Worm (Caenorhabditis elegans) whole organism, L2 larva: Measurements from ENCODE around the gene T05H10.4.
A peak's percentile ranks its signal among the peaks of the same experiment; 100 is the strongest.

Experiments
- ZK546.5 ChIP-seq: sonication (generic microtip); optimal IDR thresholded peaks from 2 replicates; lab custom pipeline; 2017; ENCODE audit warnings: missing biosample characterization, missing genetic modification characterization
- ama-1 ChIP-seq: fragments of 150-350 bp; optimal IDR thresholded peaks from 2 replicates; lab custom pipeline; 2018; ENCODE audit warnings: inconsistent platforms
- dmd-4 ChIP-seq: sonication (generic microtip); optimal IDR thresholded peaks from 2 replicates; lab custom pipeline; 2017; ENCODE audit warnings: missing biosample characterization, missing genetic modification characterization
- elt-3 ChIP-seq: sonication (generic microtip); optimal IDR thresholded peaks from 2 replicates; lab custom pipeline; 2017; ENCODE audit warnings: missing biosample characterization, missing genetic modification characterization
- fos-1 ChIP-seq: fragments of 150-350 bp; optimal IDR thresholded peaks from 2 replicates; lab custom pipeline; 2014; ENCODE audit warnings: missing biosample characterization, missing genetic modification characterization
- nhr-237 ChIP-seq: fragments of 150-350 bp; optimal IDR thresholded peaks from 2 replicates; lab custom pipeline; 2014; ENCODE audit warnings: missing biosample characterization, missing genetic modification characterization

- TF ChIP-seq elt-3 (no peak), fos-1 (peak; percentile 46), ZK546.5 (no peak), dmd-4 (tag; lab: Kevin White, UChicago) (no peak), nhr-237 (tag; lab: Kevin White, UChicago) (no peak), ama-1 (no peak)
Measured at ce11 chrII:8034008-8034407, 18.9 kb upstream of the T05H10.4 start.
